Fruit fly (Drosophila melanogaster): ENCODE results near the gene Ssu72.
A peak's percentile ranks its signal among the peaks of the same experiment; 100 is the strongest.

Gene Ssu72

DNA sequence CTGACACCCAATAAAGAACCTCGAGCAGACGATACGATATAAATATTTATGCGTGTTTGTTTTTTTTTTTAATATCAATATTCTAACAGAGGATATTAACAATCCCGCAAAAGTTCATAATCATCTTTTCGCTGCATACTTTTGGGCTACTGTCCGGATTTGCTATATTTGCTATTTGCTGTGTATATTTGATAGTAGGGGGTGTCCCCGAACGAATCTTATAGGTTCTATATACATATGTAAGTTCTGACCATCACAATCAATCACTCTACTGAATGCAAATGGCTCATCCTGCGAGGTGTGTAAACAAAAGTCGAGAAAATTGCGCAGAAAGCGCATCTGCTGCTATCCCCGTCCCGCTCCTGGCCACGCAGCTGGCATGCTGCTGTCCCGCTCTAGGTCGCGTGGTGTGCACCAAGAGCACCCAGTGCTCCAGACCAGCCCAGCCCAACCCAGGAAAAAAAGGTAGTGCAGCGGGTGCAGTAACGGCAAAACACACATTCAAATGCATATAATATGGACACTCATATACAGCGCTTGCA lies 23.6 kb upstream of the Ssu72 start:
- TF ChIP-seq pan (optimal IDR thresholded peaks at IDR 0.05) (no peak), CG8478 (optimal IDR thresholded peaks at IDR 0.05) (peak; percentile 54)

DNA sequence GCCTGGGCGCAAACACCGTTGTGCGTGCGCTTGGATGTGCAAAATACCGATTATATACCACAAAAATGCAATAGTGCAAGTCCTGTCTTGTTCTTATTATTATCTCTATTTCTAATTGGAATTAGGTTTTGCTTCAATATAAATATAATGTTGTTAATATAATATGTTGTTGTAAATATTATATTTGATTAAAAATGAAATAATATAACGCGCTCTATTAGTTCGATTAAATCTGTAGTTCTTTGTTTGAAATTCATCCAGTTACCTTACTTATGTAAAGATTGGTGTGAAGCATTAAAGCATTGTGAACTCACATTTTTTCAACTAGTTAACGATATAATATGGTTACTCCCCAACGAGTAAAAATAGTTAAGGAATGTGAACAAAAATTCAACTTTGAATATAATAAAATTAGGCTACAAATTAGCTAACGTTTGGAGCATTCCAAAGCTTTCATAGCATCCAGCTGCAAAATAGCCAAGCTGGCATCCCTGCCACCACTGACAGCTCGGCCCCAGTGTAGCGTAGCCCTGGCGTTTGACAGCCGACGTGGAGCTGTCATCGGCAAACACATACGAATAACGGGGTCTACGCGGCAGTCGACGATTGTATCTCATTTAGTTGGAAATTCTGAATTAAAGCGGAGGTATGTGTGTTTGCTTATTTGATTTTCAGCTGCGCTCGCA lies 21.4 kb upstream of the Ssu72 start, which contains the start of the genes CG12237 and Sec61gamma:
Gene CG12237 (minus strand): TSS at position 51 of the 686 bp plus-strand sequence.
Gene Sec61gamma (plus strand): TSS at position 509 of the 686 bp plus-strand sequence.
- TF ChIP-seq psq (optimal IDR thresholded peaks at IDR 0.05) (no peak), CG8478 (optimal IDR thresholded peaks at IDR 0.05) (no peak), usp (GFP tag; optimal IDR thresholded peaks at IDR 0.05) (no peak), EcR (GFP tag; optimal IDR thresholded peaks at IDR 0.05) (no peak), Dll (optimal IDR thresholded peaks at IDR 0.05) (no peak), pan (optimal IDR thresholded peaks at IDR 0.05) (no peak)

DNA sequence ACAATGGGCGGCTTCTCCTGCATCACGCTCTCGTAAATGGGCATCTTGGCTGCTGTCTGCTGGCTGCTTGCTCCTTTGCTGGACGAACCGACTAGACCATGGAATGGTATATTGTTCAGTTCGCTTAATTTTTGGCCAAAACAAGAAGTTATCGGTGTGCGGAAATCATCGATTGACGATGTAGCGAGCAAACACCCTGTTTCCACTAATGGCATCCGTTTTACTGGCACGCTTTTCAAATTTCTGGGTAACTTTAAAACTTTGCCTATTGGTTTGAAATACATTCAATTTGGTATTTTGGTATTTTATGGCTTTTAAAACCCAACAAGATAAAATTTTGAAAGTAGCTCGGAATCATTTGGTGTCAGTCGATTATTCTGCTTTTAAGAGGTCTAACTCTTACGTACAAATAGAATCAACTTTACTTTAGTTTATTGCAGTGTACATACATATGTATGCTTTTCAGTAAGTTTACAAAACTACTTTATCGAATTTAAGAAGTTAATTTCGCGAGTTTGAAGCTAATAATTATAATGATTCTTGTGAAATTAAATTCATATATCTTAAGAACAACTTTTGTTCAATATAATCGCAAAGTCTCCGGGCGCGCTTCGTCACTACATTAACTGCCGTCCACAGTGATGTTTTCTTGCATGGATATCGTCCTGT lies 18.4 kb upstream of the Ssu72 start, which contains the start of gene Arp10:
Gene Arp10 (minus strand): TSS at position 304 of the 669 bp plus-strand sequence.
- TF ChIP-seq psq (optimal IDR thresholded peaks at IDR 0.05) (no peak), usp (GFP tag; optimal IDR thresholded peaks at IDR 0.05) (no peak), EcR (GFP tag; optimal IDR thresholded peaks at IDR 0.05) (no peak), pan (optimal IDR thresholded peaks at IDR 0.05) (no peak), Dll (optimal IDR thresholded peaks at IDR 0.05) (no peak), CG8478 (optimal IDR thresholded peaks at IDR 0.05) (no peak)

DNA sequence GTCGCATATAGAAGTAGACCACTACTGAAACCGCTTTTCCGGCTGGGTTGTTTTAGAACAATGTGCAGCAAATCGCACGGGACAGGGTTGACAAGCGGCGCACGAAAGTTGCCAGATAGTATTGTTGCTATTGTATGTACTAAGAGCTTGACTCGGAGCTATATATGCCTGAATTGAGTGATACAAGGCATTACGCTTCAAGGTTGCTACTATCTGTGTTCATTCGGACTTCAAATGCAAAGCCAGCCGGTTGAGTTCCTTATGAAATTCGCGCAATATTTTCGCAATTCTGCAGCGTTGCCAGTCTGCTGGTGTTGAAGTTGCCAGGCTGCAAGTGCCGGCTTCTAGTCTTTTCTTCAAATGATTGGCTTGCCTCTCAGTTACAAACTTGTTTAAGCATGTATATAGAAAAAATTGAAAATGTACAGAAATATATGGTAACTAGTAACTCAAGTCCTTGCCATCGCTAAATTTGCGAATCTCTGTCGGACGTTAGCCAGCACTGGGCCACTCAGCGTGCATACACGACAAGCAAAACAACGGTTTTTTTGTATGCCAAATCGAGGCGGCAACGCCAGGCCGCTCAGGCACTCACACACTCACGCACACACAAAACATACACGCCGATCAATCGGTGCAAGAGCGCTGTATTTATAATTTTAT lies 12.5 kb upstream of the Ssu72 start, which contains the start of the genes Ranbp21 and Elys:
Gene Ranbp21 (minus strand): TSS at position 513 of the 663 bp plus-strand sequence.
Gene Elys (plus strand): TSS at position 549 of the 663 bp plus-strand sequence.
- TF ChIP-seq psq (optimal IDR thresholded peaks at IDR 0.05) = no peak
- no peak for TF ChIP-seq EcR (GFP tag; optimal IDR thresholded peaks at IDR 0.05)

DNA sequence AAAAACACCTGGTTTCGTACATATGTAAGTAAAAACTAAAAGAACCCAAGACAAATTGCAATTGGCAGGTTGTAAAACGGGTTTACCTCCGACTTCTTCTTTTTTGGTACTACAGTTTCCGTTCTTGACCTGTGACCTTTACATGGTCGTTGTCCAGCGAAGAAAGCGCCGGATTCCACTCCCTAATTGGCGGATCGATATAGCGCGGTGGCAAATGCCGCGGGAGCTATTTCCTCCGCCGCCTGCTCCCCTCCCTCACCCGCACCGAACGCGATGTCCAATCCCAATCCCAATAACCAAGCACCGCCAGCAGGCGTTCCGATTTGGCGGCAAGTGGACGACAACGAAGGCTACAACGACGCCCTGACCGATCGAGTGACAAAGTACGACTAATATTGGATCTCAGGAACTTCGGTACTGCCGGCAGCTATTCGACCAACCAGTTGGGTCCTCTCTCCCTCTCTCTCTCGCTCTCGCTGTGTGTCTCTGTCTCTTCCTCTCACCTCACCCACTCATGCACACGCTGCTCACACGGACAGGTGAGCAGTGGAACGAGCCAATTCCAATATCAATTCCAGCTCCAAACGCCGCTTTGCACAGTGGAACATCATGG lies 1.7 kb upstream of the Ssu72 start:
- TF ChIP-seq EcR (GFP tag; optimal IDR thresholded peaks at IDR 0.05) = no peak
- no peak for TF ChIP-seq CG8478 (optimal IDR thresholded peaks at IDR 0.05)
- TF ChIP-seq pan (optimal IDR thresholded peaks at IDR 0.05) = no peak
- peak; percentile 53 for TF ChIP-seq Dll (optimal IDR thresholded peaks at IDR 0.05)

DNA sequence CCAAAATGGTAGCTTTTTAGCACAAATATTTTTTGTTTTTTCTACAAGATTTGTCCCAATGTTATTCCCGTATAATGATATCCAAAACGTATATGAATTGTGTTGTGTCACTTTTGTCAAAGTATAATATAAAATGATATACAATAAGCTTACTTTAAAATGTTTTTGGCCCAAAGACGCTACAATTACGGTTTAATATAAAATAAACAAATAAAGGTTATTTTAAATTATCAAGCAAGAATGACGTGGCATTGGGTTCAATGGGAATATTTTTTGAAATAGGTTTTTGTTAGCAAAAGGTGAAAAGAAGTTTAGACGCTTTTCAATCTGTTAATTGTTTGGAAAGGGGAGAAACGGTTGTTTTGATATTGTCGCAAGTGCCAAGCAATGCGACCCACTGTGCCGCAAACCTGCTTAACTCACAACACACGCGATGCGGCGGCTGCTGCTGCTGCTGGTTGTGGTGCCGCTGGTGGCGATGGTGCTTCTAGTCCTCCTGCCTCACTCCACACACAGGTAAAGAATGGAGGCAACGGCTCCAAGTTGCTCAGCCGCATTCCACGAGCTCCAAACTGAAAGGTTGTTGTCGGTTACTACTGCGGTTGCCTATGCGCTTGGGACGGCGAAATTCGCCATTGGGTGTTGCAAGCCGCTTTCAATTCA lies 1.0 kb upstream of the Ssu72 start:
- TF ChIP-seq Dll (optimal IDR thresholded peaks at IDR 0.05) = peak; percentile 2
- TF ChIP-seq usp (GFP tag; optimal IDR thresholded peaks at IDR 0.05) = no peak

DNA sequence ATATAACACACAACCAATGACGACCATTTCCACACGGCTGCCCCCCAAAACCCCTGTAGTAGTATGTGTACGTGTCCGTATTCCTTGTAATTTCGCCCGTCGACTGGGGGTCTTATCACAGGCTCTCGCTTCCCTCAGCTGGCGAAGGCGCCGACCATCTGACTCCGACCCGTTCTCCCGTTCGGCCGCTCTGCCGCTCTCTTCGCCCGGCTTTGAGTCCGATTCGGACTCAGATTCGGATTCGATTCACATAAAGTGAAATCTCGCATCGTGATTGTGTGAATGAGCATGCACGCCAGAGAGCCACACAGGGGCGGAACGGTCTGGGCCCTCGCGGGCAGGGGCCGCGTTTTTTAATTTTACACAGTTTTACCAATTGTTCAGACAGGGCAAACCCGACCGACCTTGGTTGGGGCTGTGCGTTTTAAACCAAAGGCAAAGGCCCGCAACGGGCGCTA lies 1.4 kb downstream of the Ssu72 start:
- TF ChIP-seq EcR (GFP tag; optimal IDR thresholded peaks at IDR 0.05) = no peak
- TF ChIP-seq Dll (optimal IDR thresholded peaks at IDR 0.05) = peak; percentile 19

DNA sequence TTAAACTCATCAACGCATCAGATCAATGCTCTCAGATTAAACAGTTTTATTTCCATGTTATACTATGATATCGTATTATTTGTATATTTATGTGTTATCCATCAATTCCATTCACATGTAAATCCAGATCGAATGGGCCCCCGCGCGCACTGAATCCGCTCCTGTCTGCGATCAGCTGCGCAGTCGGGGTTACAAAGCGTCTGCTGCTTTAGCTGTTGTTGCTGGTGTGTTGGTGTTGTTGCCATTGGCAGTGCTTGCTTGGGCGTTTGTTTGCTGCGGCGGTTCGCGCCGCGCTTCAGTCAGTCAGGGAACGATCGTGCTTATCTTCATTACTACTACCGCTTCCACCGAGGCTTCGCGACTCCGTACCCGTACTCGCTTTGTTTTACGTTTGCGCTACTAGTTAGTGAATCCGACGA lies 2.6 kb downstream of the Ssu72 start, which contains the start of gene Zw:
Gene Zw (plus strand): TSS at position 262 of the 419 bp plus-strand sequence.
- TF ChIP-seq EcR (GFP tag; optimal IDR thresholded peaks at IDR 0.05) = no peak
- peak; percentile 14 for TF ChIP-seq Dll (optimal IDR thresholded peaks at IDR 0.05)
- TF ChIP-seq usp (GFP tag; optimal IDR thresholded peaks at IDR 0.05) = no peak

DNA sequence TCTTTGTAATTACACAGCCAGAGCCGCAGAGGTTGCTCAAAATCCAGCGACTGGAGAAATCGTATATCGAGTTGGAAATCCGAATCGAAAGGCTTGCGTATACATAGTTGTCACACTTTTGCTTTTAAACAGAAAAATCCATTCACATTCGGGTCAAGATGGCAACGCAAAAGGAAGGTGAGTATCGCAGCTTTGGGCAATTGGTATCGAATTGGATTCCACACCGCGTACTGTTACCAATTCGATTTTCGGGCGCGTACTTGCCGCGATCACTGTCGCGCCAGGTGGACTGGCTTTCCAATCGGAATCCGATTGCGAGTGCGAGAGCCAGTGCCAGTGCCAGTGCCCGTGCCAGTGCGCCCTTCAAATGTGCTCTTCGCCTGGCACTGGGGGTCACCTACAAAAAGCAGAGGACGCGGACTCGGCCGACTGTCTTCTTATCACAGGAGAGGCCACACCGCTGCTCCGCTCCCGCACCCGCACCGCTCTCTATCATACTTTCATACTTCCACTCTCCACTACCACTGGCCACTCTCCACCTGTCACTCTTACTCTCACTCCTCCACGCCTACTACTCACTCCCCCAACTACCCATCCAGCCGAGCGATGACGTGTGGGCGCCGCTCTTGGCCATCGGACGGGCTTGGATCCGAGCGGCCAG lies 3.2 kb downstream of the Ssu72 start:
- TF ChIP-seq psq (optimal IDR thresholded peaks at IDR 0.05) (no peak), CG8478 (optimal IDR thresholded peaks at IDR 0.05) (no peak), usp (GFP tag; optimal IDR thresholded peaks at IDR 0.05) (no peak), pan (optimal IDR thresholded peaks at IDR 0.05) (no peak), EcR (GFP tag; optimal IDR thresholded peaks at IDR 0.05) (no peak), Dll (optimal IDR thresholded peaks at IDR 0.05) (no peak)

DNA sequence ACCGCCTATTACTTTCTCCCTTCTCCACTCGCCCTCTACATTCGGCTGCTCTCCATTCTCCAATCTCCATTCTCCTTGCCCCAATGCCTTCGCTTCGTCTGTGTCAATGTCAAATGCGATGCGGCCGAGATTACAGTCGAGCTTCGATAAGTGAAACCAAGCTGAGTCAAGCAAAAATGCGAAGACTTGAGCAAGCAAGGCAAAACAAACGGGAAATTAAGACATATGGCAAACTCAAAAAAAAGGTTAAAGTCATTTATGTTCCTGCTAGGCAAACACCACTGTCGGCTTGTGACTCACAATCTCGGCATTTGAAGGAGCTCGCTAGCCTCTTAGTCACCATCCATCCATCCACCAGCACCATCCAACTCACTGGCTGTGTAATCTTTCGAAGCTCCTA lies 4.0 kb downstream of the Ssu72 start:
- no peak for TF ChIP-seq psq (optimal IDR thresholded peaks at IDR 0.05)
- no peak for TF ChIP-seq CG8478 (optimal IDR thresholded peaks at IDR 0.05)
- TF ChIP-seq pan (optimal IDR thresholded peaks at IDR 0.05) = no peak
- no peak for TF ChIP-seq EcR (GFP tag; optimal IDR thresholded peaks at IDR 0.05)
- TF ChIP-seq Dll (optimal IDR thresholded peaks at IDR 0.05) = no peak
- TF ChIP-seq usp (GFP tag; optimal IDR thresholded peaks at IDR 0.05) = no peak

DNA sequence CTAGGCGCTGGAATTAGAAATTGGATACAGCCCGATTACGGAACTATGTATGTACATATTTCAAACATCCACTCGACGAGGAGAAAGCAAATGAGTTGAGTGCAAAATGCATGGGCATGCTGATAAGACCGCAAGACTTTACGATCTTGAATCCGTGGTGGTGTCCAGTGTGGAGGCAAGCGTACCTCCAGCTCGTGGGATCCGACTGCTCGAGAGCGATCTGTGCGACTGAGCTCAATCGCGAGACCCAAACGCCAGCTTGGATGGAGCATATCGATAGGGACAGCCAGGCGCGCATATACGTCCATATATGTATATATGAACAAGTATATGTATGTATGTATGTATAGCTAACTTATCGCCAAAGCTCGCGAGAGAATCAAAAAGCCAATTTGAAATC lies 11.3 kb downstream of the Ssu72 start, which contains the start of gene et:
Gene et (minus strand): TSS at position 230 of the 400 bp plus-strand sequence.
- TF ChIP-seq pan (optimal IDR thresholded peaks at IDR 0.05) (no peak), psq (optimal IDR thresholded peaks at IDR 0.05) (no peak), CG8478 (optimal IDR thresholded peaks at IDR 0.05) (no peak), EcR (GFP tag; optimal IDR thresholded peaks at IDR 0.05) (no peak), usp (GFP tag; optimal IDR thresholded peaks at IDR 0.05) (no peak)
